Worm (Caenorhabditis elegans) whole organism, young adult: ENCODE measurements around the gene cblc-1.
"Not testable (repeated sequence)": the region's sequence is repeated elsewhere in the genome, so short reads cannot be mapped to it uniquely, and the experiment has no call there.

Experiments used
- B0035.1 ChIP-seq: sonication (generic microtip); optimal IDR thresholded peaks from 2 replicates; lab custom pipeline; 2016; ENCODE audit warnings: missing genetic modification characterization, mild to moderate bottlenecking, missing compliant biosample characterization, missing genotype, missing genetic modification reagents
- F22D6.2 ChIP-seq: sonication (generic microtip); optimal IDR thresholded peaks from 2 replicates; lab custom pipeline; 2016; ENCODE audit warnings: mild to moderate bottlenecking, missing genetic modification characterization, missing compliant biosample characterization
- akir-1 ChIP-seq: fragments of 200-800 bp; sonication (Bioruptor generic); optimal IDR thresholded peaks from 2 replicates; lab custom pipeline; 2018; ENCODE audit warnings: mild to moderate bottlenecking, missing genetic modification characterization, moderate library complexity, missing compliant biosample characterization
- efl-1 ChIP-seq: fragments of 150-350 bp; optimal IDR thresholded peaks from 2 replicates; lab custom pipeline; 2014; ENCODE audit warnings: missing biosample characterization, missing genetic modification reagents, missing genetic modification characterization
- ets-4 ChIP-seq: fragments of 200-800 bp; sonication (Bioruptor generic); optimal IDR thresholded peaks from 2 replicates; lab custom pipeline; 2018; ENCODE audit warnings: mild to moderate bottlenecking, missing genetic modification characterization, missing compliant biosample characterization
- hmg-1.2 ChIP-seq: fragments of 200-800 bp; sonication (Bioruptor generic); IDR thresholded peaks from 2 replicates; pipeline ENCODE4 v1.3.6; 2022; ENCODE audit warnings: missing genetic modification reagents, missing genetic modification characterization, missing compliant biosample characterization
- lin-35 ChIP-seq, 3 experiments: fragments of 150-350 bp in 2 of 3; sonication (generic microtip) in 1 of 3; optimal IDR thresholded peaks; 2 replicates each; lab custom pipeline; 2014 to 2018; ENCODE audit warnings: missing biosample characterization in 3 of 3, missing genetic modification characterization in 3 of 3, missing genetic modification reagents in 3 of 3
- nfya-1 ChIP-seq: sonication (generic microtip); optimal IDR thresholded peaks from 2 replicates; lab custom pipeline; 2017; ENCODE audit warnings: antibody characterized with exemption, missing compliant biosample characterization, missing genetic modification characterization, borderline replicate concordance; ENCODE audit not compliant: insufficient read depth
- nfya-2 ChIP-seq: fragments of 200-800 bp; sonication (Bioruptor generic); IDR thresholded peaks from 2 replicates; pipeline ENCODE4 v1.3.6; 2022; ENCODE audit warnings: missing genetic modification reagents, missing genetic modification characterization, missing compliant biosample characterization
- nhr-90 ChIP-seq: sonication (generic microtip); optimal IDR thresholded peaks from 2 replicates; lab custom pipeline; 2016; ENCODE audit warnings: missing genotype, mild to moderate bottlenecking, missing genetic modification characterization, missing compliant biosample characterization
- sea-2 ChIP-seq: fragments of 200-800 bp; sonication (Bioruptor generic); IDR thresholded peaks from 2 replicates; pipeline ENCODE4 v1.3.6; 2022; ENCODE audit warnings: missing genetic modification characterization, missing compliant biosample characterization
- snpc-3.4 ChIP-seq: sonication (generic microtip); optimal IDR thresholded peaks from 2 replicates; lab custom pipeline; 2017; ENCODE audit warnings: missing genetic modification characterization, mild to moderate bottlenecking, missing compliant biosample characterization, antibody characterized with exemption, moderate library complexity, missing genotype, missing genetic modification reagents
- zfh-2 ChIP-seq: fragments of 200-800 bp; sonication (Bioruptor generic); conservative IDR thresholded peaks from 2 replicates; pipeline ENCODE4 v1.3.6; 2022; ENCODE audit warnings: missing genetic modification reagents, missing genetic modification characterization, missing compliant biosample characterization
- ztf-18 ChIP-seq: sonication (generic microtip); optimal IDR thresholded peaks from 2 replicates; lab custom pipeline; 2016; ENCODE audit warnings: missing genotype, mild to moderate bottlenecking, missing genetic modification characterization, missing compliant biosample characterization

DNA sequence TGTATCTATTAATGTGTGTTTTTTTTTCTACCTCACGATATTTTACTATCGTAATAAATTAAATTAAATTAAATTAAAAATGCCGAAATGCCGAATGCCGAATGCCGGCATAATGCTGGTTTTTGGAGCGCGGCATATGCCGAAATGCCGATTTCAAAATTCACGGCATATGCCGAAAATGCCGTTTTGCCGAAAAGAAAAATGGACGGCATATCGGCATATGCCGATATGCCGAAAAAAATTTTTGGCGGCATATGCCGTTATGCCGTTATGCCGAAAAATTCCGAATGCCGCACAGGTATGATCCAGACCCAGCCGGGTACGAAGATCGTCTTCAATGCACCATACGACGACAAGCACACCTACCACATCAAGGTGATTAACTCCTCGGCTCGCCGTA is 42.4 kb downstream of the cblc-1 start, which contains the start of gene msp-32:
- TF ChIP-seq nfya-2 (GFP tag; lab: Robert Waterston, UW); akir-1 (GFP tag; lab: Kevin White, UChicago); ets-4 (GFP tag; lab: Kevin White, UChicago); efl-1 (GFP tag; lab: Kevin White, UChicago); nfya-1; nhr-90 (tag; lab: Kevin White, UChicago); sea-2 (GFP tag; lab: Robert Waterston, UW); zfh-2 (GFP tag; lab: Robert Waterston, UW); hmg-1.2 (GFP tag; lab: Robert Waterston, UW); ztf-18 (tag; lab: Kevin White, UChicago); snpc-3.4 (tag; lab: Kevin White, UChicago); F22D6.2 (tag; lab: Kevin White, UChicago); lin-35 (GFP tag; optimal IDR thresholded peaks at IDR 0.05; lab: Kevin White, UChicago); B0035.1: not testable (repeated sequence)
